Fruit fly (Drosophila melanogaster): ENCODE data around the gene tyn.
A peak's percentile ranks its signal among the peaks of the same experiment; 100 is the strongest.

tyn gene

dm6 chrX:140018-140417, at the start of gene tyn:
TSS of gene tyn (plus strand) at chrX:140318.
- no peak for TF ChIP-seq noc (tag; optimal IDR thresholded peaks at IDR 0.05)

dm6 chrX:115006-115405, 25.1 kb upstream of the tyn start:
- TF ChIP-seq noc (tag; optimal IDR thresholded peaks at IDR 0.05), result no peak

dm6 chrX:123799-124198, 16.3 kb upstream of the tyn start:
- no peak for TF ChIP-seq noc (tag; optimal IDR thresholded peaks at IDR 0.05)

dm6 chrX:126614-127013, 13.5 kb upstream of the tyn start, which contains the start of gene CG17636:
TSS of gene CG17636 (minus strand) at chrX:126714.
- no peak for TF ChIP-seq noc (tag; optimal IDR thresholded peaks at IDR 0.05)

dm6 chrX:127350-127768, 12.8 kb upstream of the tyn start, which contains the start of gene RhoGAP1A:
TSS of gene RhoGAP1A (plus strand) at chrX:127449.
- no peak for TF ChIP-seq noc (tag; optimal IDR thresholded peaks at IDR 0.05)

dm6 chrX:130555-130954, 9.6 kb upstream of the tyn start:
- no peak for TF ChIP-seq noc (tag; optimal IDR thresholded peaks at IDR 0.05)

dm6 chrX:141961-142360, 1.8 kb downstream of the tyn start:
- TF ChIP-seq noc (tag; optimal IDR thresholded peaks at IDR 0.05), result no peak

- no peak for TF ChIP-seq noc (tag; optimal IDR thresholded peaks at IDR 0.05)
Measured at dm6 chrX:145081-145480, 5.0 kb downstream of the tyn start.

- TF ChIP-seq noc (tag; optimal IDR thresholded peaks at IDR 0.05), result no peak
Measured at dm6 chrX:148326-148725, 8.2 kb downstream of the tyn start, which contains the start of gene CG17707. TSS of gene CG17707 (minus strand) at chrX:148426.

- no peak for TF ChIP-seq noc (tag; optimal IDR thresholded peaks at IDR 0.05)
Measured at dm6 chrX:169571-169970, 29.5 kb downstream of the tyn start.

- no peak for TF ChIP-seq noc (tag; optimal IDR thresholded peaks at IDR 0.05)
Measured at dm6 chrX:173544-173943, 33.4 kb downstream of the tyn start.

dm6 chrX:175542-176197, 35.6 kb downstream of the tyn start:
- TF ChIP-seq noc (tag; optimal IDR thresholded peaks at IDR 0.05), result peak; percentile 48

- no peak for TF ChIP-seq noc (tag; optimal IDR thresholded peaks at IDR 0.05)
Measured at dm6 chrX:180462-180861, 40.3 kb downstream of the tyn start.

dm6 chrX:191046-191445, 50.9 kb downstream of the tyn start:
- TF ChIP-seq noc (tag; optimal IDR thresholded peaks at IDR 0.05), result no peak

- peak; percentile 26 for TF ChIP-seq noc (tag; optimal IDR thresholded peaks at IDR 0.05)
Measured at dm6 chrX:245802-246201, 105.7 kb downstream of the tyn start, which contains the start of the genes CG3038 and G9a. TSS of gene CG3038 (minus strand) at chrX:245856. TSS of gene G9a (plus strand) at chrX:245978.

dm6 chrX:247329-247728, 107.2 kb downstream of the tyn start:
- TF ChIP-seq noc (tag; optimal IDR thresholded peaks at IDR 0.05), result no peak

Data from whole organism, larva.